Worm (Caenorhabditis elegans): Measurements from ENCODE around the gene nhr-26.

The nhr-26 gene

DNA sequence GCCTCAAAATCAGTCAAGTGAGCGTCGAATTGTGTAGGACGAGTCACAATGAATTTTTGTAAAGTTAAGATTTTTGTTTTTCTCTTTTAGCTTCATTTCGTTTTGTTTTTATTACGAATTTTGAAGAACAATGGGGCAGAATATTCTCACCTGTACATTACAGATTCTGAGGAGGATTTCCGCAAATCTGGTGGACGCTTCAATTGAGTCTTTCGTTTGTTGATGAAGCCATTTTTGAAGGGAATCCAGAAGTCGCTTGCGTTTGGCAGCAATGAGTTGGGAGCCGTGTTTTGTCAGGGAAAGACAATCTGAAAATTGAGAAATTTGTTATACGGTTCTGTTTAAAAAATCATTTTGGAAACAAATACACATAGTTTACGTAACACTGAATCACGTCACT is 35.8 kb downstream of the nhr-26 start:
- no peak for TF ChIP-seq ztf-29 (GFP tag; IDR thresholded peaks at IDR 0.05)
- TF ChIP-seq tab-1 (GFP tag; IDR thresholded peaks at IDR 0.05): no peak
- no peak for TF ChIP-seq med-1 (GFP tag; optimal IDR thresholded peaks at IDR 0.05; ENCODE audit: insufficient read depth)
- no peak for TF ChIP-seq klf-2 (GFP tag; conservative IDR thresholded peaks at IDR 0.05)
- TF ChIP-seq flt-1 (GFP tag; IDR thresholded peaks at IDR 0.05): no peak
- TF ChIP-seq ref-1 (GFP tag; conservative IDR thresholded peaks at IDR 0.05): no peak
- TF ChIP-seq T22C8.4 (GFP tag; IDR thresholded peaks at IDR 0.05): no peak
- no peak for TF ChIP-seq ztf-23 (GFP tag; IDR thresholded peaks at IDR 0.05)
- TF ChIP-seq cog-1 (tag; optimal IDR thresholded peaks at IDR 0.05): no peak

DNA sequence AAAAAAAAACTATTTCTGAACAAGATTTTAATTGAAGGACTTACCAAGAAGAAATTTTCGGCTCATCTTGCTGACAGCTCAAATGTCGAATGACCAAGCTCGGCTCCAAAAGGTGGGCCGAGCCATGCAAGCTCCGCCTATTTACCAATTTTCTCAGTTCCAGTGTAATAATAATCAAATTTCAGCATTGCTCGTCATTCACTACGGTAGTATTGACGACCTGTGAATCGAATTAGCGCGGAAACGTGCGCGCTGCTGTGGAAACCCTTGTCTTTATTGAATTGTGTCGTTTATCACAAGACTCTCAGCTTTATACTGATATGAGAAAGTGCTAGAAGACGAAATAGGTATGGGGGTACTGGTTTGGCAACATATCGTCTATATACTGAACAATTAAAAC is 36.7 kb downstream of the nhr-26 start, which contains the start of gene nlp-76:
Gene nlp-76, minus strand, starts transcription at position 367 of the 400 bp plus-strand sequence.
- TF ChIP-seq klf-2 (GFP tag; conservative IDR thresholded peaks at IDR 0.05) (no peak), tab-1 (GFP tag; IDR thresholded peaks at IDR 0.05) (no peak), cog-1 (tag; optimal IDR thresholded peaks at IDR 0.05) (no peak), flt-1 (GFP tag; IDR thresholded peaks at IDR 0.05) (no peak), med-1 (GFP tag; optimal IDR thresholded peaks at IDR 0.05; ENCODE audit: insufficient read depth) (no peak), ztf-23 (GFP tag; IDR thresholded peaks at IDR 0.05) (no peak), ztf-29 (GFP tag; IDR thresholded peaks at IDR 0.05) (no peak), ref-1 (GFP tag; conservative IDR thresholded peaks at IDR 0.05) (no peak), T22C8.4 (GFP tag; IDR thresholded peaks at IDR 0.05) (no peak)

- TF ChIP-seq ztf-29 (GFP tag; IDR thresholded peaks at IDR 0.05) (no peak), cog-1 (tag; optimal IDR thresholded peaks at IDR 0.05) (no peak), flt-1 (GFP tag; IDR thresholded peaks at IDR 0.05) (no peak)
These were observed 37.2 kb downstream of the nhr-26 start for ce11 chrX:12663114-12663513.

DNA sequence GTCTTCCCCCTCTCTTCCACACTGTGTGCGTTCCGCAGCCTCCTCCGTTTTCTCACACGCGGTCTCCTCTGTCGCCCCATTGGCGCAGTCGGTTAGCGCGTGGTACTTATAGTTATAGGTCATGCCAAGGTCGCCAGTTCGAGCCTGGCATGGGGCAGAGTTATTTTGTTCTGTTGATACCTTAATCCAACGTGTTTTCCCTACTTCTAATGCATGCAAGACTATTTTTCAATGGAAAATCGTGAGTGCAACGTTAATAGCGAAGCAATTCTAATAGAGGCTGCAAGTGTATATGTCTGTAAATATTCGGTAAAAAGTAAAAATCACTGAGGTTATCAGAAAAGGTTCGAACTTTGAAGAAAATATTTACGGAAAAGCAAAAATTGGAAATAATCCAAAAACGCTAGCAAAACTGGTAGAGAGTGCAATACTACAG is 39.2 kb downstream of the nhr-26 start:
- TF ChIP-seq tab-1 (GFP tag; IDR thresholded peaks at IDR 0.05) (peak; percentile 93), T22C8.4 (GFP tag; IDR thresholded peaks at IDR 0.05) (peak; percentile 77), cog-1 (tag; optimal IDR thresholded peaks at IDR 0.05) (peak; percentile 80), ztf-29 (GFP tag; IDR thresholded peaks at IDR 0.05) (peak; percentile 63; the same call in 1 of the 2 replicates), flt-1 (GFP tag; IDR thresholded peaks at IDR 0.05) (peak; percentile 91), ref-1 (GFP tag; conservative IDR thresholded peaks at IDR 0.05) (peak; percentile 72), med-1 (GFP tag; optimal IDR thresholded peaks at IDR 0.05; ENCODE audit: insufficient read depth) (peak; percentile 40), klf-2 (GFP tag; conservative IDR thresholded peaks at IDR 0.05) (peak; percentile 88), ztf-23 (GFP tag; IDR thresholded peaks at IDR 0.05) (peak; percentile 85)

- no peak for TF ChIP-seq ztf-23 (GFP tag; IDR thresholded peaks at IDR 0.05)
- no peak for TF ChIP-seq med-1 (GFP tag; optimal IDR thresholded peaks at IDR 0.05; ENCODE audit: insufficient read depth)
- TF ChIP-seq flt-1 (GFP tag; IDR thresholded peaks at IDR 0.05): no peak
- TF ChIP-seq ztf-29 (GFP tag; IDR thresholded peaks at IDR 0.05): no peak
- TF ChIP-seq cog-1 (tag; optimal IDR thresholded peaks at IDR 0.05): no peak
- no peak for TF ChIP-seq tab-1 (GFP tag; IDR thresholded peaks at IDR 0.05)
- TF ChIP-seq ref-1 (GFP tag; conservative IDR thresholded peaks at IDR 0.05): no peak
- TF ChIP-seq klf-2 (GFP tag; conservative IDR thresholded peaks at IDR 0.05): no peak
- no peak for TF ChIP-seq T22C8.4 (GFP tag; IDR thresholded peaks at IDR 0.05)
These were observed 40.5 kb downstream of the nhr-26 start, which contains the start of gene C02B4.3 for ce11 chrX:12659814-12660213. Gene C02B4.3, minus strand, starts transcription at chrX:12659847.

- TF ChIP-seq tab-1 (GFP tag; IDR thresholded peaks at IDR 0.05) (no peak), klf-2 (GFP tag; conservative IDR thresholded peaks at IDR 0.05) (0 out of 2 replicates have a peak, but pooled peaks have one; percentile 29)
These were observed 43.7 kb downstream of the nhr-26 start for ce11 chrX:12656420-12657033.

- TF ChIP-seq ref-1 (GFP tag; conservative IDR thresholded peaks at IDR 0.05): no peak
- 0 out of 2 replicates have a peak, but pooled peaks have one; percentile 27 for TF ChIP-seq tab-1 (GFP tag; IDR thresholded peaks at IDR 0.05)
- no peak for TF ChIP-seq ztf-23 (GFP tag; IDR thresholded peaks at IDR 0.05)
These were observed 44.9 kb downstream of the nhr-26 start for ce11 chrX:12655339-12655875.

- TF ChIP-seq tab-1 (GFP tag; IDR thresholded peaks at IDR 0.05) (no peak), T22C8.4 (GFP tag; IDR thresholded peaks at IDR 0.05) (no peak), flt-1 (GFP tag; IDR thresholded peaks at IDR 0.05) (no peak)
These were observed 53.6 kb downstream of the nhr-26 start, which contains the start of gene zmp-5 for ce11 chrX:12646546-12647167. Gene zmp-5, plus strand, starts transcription at chrX:12647117.

- TF ChIP-seq flt-1 (GFP tag; IDR thresholded peaks at IDR 0.05) (no peak), cog-1 (tag; optimal IDR thresholded peaks at IDR 0.05) (no peak), ztf-23 (GFP tag; IDR thresholded peaks at IDR 0.05) (no peak), klf-2 (GFP tag; conservative IDR thresholded peaks at IDR 0.05) (no peak), T22C8.4 (GFP tag; IDR thresholded peaks at IDR 0.05) (no peak), med-1 (GFP tag; optimal IDR thresholded peaks at IDR 0.05; ENCODE audit: insufficient read depth) (no peak), ztf-29 (GFP tag; IDR thresholded peaks at IDR 0.05) (no peak), ref-1 (GFP tag; conservative IDR thresholded peaks at IDR 0.05) (no peak), tab-1 (GFP tag; IDR thresholded peaks at IDR 0.05) (no peak)
These were observed 54.4 kb downstream of the nhr-26 start for ce11 chrX:12645846-12646245.
